Worm (Caenorhabditis elegans): ENCODE data around the gene Y19D10B.8.

Gene Y19D10B.8

DNA sequence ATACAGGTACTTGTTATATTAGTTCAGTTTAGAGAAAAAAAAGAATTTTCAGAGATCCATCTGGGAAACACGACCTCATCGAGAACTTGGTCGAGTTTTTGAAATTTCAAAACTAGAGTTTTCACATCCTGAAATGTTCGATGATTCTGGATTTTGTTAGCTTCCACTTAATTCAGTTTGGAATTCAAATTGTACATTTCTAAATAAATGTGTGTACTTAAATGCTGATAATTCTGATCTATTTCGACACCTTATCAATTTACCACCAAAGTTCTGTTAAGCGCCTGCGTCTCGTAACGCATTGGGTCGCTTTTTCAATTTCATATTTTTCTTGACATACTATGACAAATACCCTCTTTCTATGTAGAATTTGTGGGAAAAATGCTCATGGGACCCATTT is 6.2 kb downstream of the Y19D10B.8 start, which contains the start of gene nhr-226:
TSS of gene nhr-226 (plus strand) at position 301 of the 400 bp plus-strand sequence.
- TF ChIP-seq ceh-39 (tag; optimal IDR thresholded peaks at IDR 0.05) = no peak
- no peak for TF ChIP-seq ces-1 (GFP tag; optimal IDR thresholded peaks at IDR 0.05)
- no peak for TF ChIP-seq lin-13 (tag; optimal IDR thresholded peaks at IDR 0.05)
- TF ChIP-seq nhr-76 (tag; optimal IDR thresholded peaks at IDR 0.05) = no peak
- no peak for TF ChIP-seq cnd-1 (tag; optimal IDR thresholded peaks at IDR 0.05)
- TF ChIP-seq blmp-1 (tag; optimal IDR thresholded peaks at IDR 0.05) = no peak
- no peak for TF ChIP-seq snpc-4 (tag; optimal IDR thresholded peaks at IDR 0.05)
- no peak for TF ChIP-seq ham-2 (GFP tag; optimal IDR thresholded peaks at IDR 0.05)
- no peak for TF ChIP-seq flh-1 (GFP tag; optimal IDR thresholded peaks at IDR 0.05)
- no peak for TF ChIP-seq elt-1 (tag; optimal IDR thresholded peaks at IDR 0.05; ENCODE audit: borderline replicate concordance, insufficient read depth)
- TF ChIP-seq pha-4 (tag; optimal IDR thresholded peaks at IDR 0.05) = no peak
- TF ChIP-seq unc-39 (tag; optimal IDR thresholded peaks at IDR 0.05) = no peak
- TF ChIP-seq unc-62 (GFP tag; optimal IDR thresholded peaks at IDR 0.05) = no peak
- no peak for TF ChIP-seq zip-8 (tag; optimal IDR thresholded peaks at IDR 0.05)
- no peak for TF ChIP-seq lsy-2 (tag; optimal IDR thresholded peaks at IDR 0.05)
- TF ChIP-seq ceh-43 (GFP tag; optimal IDR thresholded peaks at IDR 0.05) = no peak
- TF ChIP-seq nhr-28 (tag; optimal IDR thresholded peaks at IDR 0.05) = no peak

DNA sequence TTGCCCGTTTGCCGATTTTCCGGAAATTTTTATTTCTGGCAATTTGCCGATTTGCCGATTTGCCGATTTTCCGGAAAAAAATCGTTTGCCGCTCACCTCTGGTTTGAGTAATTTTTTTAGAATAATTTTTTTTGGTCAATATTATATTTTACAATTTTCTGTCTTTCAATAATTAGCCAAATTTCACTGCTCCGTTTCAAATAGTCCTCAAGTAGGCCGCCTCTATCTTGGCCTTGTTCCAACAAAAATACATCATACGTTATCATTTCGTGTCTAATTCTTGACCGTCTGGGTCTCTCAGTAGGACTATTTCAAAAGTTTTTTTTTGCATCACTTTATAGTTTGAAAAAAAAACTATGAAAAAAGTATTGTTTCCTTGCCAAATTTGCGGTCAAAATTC is 8.6 kb downstream of the Y19D10B.8 start, which contains the start of gene nhr-115:
TSS of gene nhr-115 (plus strand) at position 301 of the 400 bp plus-strand sequence.
- TF ChIP-seq ceh-39 (tag; optimal IDR thresholded peaks at IDR 0.05) = no peak
- TF ChIP-seq elt-3 (tag; optimal IDR thresholded peaks at IDR 0.05) = no peak
- TF ChIP-seq hlh-1 (tag; optimal IDR thresholded peaks at IDR 0.05) = no peak
- TF ChIP-seq nhr-237 (tag; optimal IDR thresholded peaks at IDR 0.05) = no peak
- no peak for TF ChIP-seq mls-2 (tag; optimal IDR thresholded peaks at IDR 0.05)
- TF ChIP-seq nhr-28 (tag; optimal IDR thresholded peaks at IDR 0.05) = no peak
- no peak for TF ChIP-seq M03D4.4 (tag; optimal IDR thresholded peaks at IDR 0.05)
- no peak for TF ChIP-seq bed-3 (GFP tag; optimal IDR thresholded peaks at IDR 0.05)
- TF ChIP-seq unc-120 (tag; optimal IDR thresholded peaks at IDR 0.05; ENCODE audit: poor library complexity, severe bottlenecking) = no peak
- TF ChIP-seq flh-1 (GFP tag; optimal IDR thresholded peaks at IDR 0.05) = no peak
- TF ChIP-seq lsy-2 (tag; optimal IDR thresholded peaks at IDR 0.05) = no peak
- TF ChIP-seq unc-39 (tag; optimal IDR thresholded peaks at IDR 0.05) = no peak
- TF ChIP-seq mep-1 (tag; optimal IDR thresholded peaks at IDR 0.05) = no peak
- TF ChIP-seq unc-62 (GFP tag; optimal IDR thresholded peaks at IDR 0.05) = no peak
- TF ChIP-seq drap-1 (GFP tag; optimal IDR thresholded peaks at IDR 0.05) = no peak

DNA sequence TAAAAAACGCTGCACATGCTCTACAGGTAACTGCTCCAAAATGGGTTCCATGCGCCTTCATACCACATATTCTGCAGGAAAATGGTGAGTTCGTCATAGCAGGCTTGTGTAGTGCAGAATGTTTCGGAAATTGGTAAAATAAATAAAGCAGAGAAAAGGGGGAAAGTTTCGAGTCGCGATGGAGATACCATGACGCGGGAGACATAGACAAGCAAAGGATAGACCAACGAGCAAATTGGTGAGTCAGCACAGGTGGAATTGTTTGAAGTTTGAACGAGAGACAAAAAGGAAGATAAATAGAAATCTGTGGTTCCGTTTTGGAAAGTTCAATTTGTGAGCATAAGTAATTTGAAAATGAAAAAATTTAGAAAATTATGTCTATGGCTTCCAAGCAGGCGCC is 10.5 kb downstream of the Y19D10B.8 start, which contains the start of gene nhr-225:
TSS of gene nhr-225 (minus strand) at position 146 of the 400 bp plus-strand sequence.
- TF ChIP-seq blmp-1 (tag; optimal IDR thresholded peaks at IDR 0.05) = no peak
- TF ChIP-seq mls-2 (tag; optimal IDR thresholded peaks at IDR 0.05) = no peak
- TF ChIP-seq mab-5 (tag; optimal IDR thresholded peaks at IDR 0.05) = no peak

DNA sequence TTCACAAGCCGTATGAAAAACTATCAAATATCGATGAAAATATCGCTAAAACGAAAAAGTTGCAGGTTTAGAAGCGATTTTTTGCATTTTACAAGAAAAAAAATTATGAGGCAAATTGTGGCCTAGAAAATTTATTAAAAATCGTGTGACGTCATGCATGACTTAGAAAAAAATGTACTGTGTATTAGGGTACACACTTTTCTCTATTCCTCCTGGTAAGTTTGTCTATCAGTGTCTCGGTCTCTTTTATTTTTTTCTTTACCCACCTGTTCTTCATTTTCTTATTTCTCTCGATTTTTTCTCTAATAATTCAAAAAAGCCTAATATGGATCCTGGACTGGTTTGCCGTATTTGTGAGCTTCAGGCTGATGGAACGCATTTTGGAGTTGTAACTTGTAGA is 15.7 kb downstream of the Y19D10B.8 start, which contains the start of gene nhr-227:
TSS of gene nhr-227 (plus strand) at position 326 of the 400 bp plus-strand sequence.
- no peak for TF ChIP-seq M03D4.4 (tag; optimal IDR thresholded peaks at IDR 0.05)
- no peak for TF ChIP-seq lsy-2 (tag; optimal IDR thresholded peaks at IDR 0.05)
- TF ChIP-seq tbx-8 (GFP tag; optimal IDR thresholded peaks at IDR 0.05) = no peak
- no peak for TF ChIP-seq nhr-76 (tag; optimal IDR thresholded peaks at IDR 0.05)
- no peak for TF ChIP-seq elt-1 (tag; optimal IDR thresholded peaks at IDR 0.05; ENCODE audit: borderline replicate concordance, insufficient read depth)
- TF ChIP-seq ztf-11 (tag; optimal IDR thresholded peaks at IDR 0.05) = no peak
- no peak for TF ChIP-seq ces-1 (GFP tag; optimal IDR thresholded peaks at IDR 0.05)
- no peak for TF ChIP-seq bed-3 (GFP tag; optimal IDR thresholded peaks at IDR 0.05)

DNA sequence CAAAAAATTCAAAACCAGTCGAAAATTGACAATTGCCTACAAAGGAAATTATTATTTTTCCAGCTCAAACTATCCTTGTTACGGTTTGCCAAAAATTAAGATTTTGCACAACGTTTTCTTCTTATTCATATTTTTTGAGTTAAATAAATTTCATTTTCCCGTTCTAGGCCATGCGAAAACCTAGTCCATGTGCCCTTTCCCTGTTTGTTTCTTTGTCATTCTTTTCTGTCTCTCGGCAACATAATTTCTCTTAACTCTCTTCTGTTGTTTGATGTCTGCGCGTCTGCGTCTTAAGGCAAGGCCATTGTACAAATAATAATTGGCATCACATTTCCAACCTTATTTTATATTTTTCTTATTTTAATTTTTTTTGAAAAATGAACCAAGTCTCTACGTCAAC is 19.3 kb downstream of the Y19D10B.8 start, which contains the start of gene nhr-228:
TSS of gene nhr-228 (plus strand) at position 261 of the 400 bp plus-strand sequence.
- TF ChIP-seq ces-1 (GFP tag; optimal IDR thresholded peaks at IDR 0.05) (peak; percentile 43), elt-3 (tag; optimal IDR thresholded peaks at IDR 0.05) (no peak), nhr-28 (tag; optimal IDR thresholded peaks at IDR 0.05) (no peak), pha-4 (tag; optimal IDR thresholded peaks at IDR 0.05) (peak; percentile 14), mep-1 (tag; optimal IDR thresholded peaks at IDR 0.05) (peak; percentile 40), sem-2 (GFP tag; optimal IDR thresholded peaks at IDR 0.05) (no peak), ztf-11 (tag; optimal IDR thresholded peaks at IDR 0.05) (no peak), nhr-237 (tag; optimal IDR thresholded peaks at IDR 0.05) (peak; percentile 34), ceh-83 (GFP tag; optimal IDR thresholded peaks at IDR 0.05) (peak; percentile 3)
